Worm (Caenorhabditis elegans): ENCODE measurements around the gene Y73B6BL.23.

DNA sequence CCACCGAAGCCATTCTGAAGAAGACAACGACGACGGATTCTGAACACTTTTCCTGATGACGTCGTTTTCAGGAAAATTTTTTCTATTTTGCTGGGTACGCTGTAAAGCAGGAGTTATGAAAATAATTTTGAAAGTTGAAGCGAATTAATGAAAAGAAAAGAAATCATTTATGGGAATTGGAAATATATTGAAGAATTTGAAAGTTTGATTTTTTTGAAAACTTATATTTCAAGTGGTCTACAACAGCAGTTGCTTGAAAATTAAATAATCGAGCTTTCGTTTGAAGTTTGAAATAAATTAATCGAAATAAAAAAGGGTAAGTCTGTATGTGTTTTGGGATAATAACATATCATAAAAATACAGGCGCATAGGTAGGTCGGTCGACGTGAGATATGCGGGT lies 34.9 kb downstream of the Y73B6BL.23 start, which contains the start of gene shl-1:
- TF ChIP-seq R02D3.7 (tag; optimal IDR thresholded peaks at IDR 0.05) (no peak), unc-39 (tag; optimal IDR thresholded peaks at IDR 0.05) (no peak), lin-11 (tag; optimal IDR thresholded peaks at IDR 0.05) (no peak), mdl-1 (tag; optimal IDR thresholded peaks at IDR 0.05) (no peak), sem-4 (tag; optimal IDR thresholded peaks at IDR 0.05) (no peak), aly-2 (tag; optimal IDR thresholded peaks at IDR 0.05) (no peak), ztf-4 (tag; optimal IDR thresholded peaks at IDR 0.05) (no peak), ztf-1 (GFP tag; conservative IDR thresholded peaks at IDR 0.05) (no peak), lin-13 (GFP tag; optimal IDR thresholded peaks at IDR 0.05) (no peak)

Data from whole organism, L2 larva.